Fruit fly (Drosophila melanogaster): Measurements from ENCODE around the gene CG7208.

The CG7208 gene

dm6 chr3R:18220211-18220749 is 34.8 kb upstream of the CG7208 start, which contains the start of the genes CG7988 and CG7183 (continued):
- TF ChIP-seq topi (GFP tag; optimal IDR thresholded peaks at IDR 0.05) (peak; percentile 98), vri (GFP tag; optimal IDR thresholded peaks at IDR 0.05) (no peak), achi (GFP tag; optimal IDR thresholded peaks at IDR 0.05) (peak; percentile 97), Blimp-1 (GFP tag; optimal IDR thresholded peaks at IDR 0.05) (peak; percentile 85), dsx (GFP tag; optimal IDR thresholded peaks at IDR 0.05; ENCODE audit: poor library complexity, severe bottlenecking) (peak; percentile 97), CG6854 (GFP tag; optimal IDR thresholded peaks at IDR 0.05) (peak; percentile 84), CG9139 (GFP tag; optimal IDR thresholded peaks at IDR 0.05) (peak; percentile 93), svp (GFP tag) (peak; percentile 99), cyc (GFP tag; optimal IDR thresholded peaks at IDR 0.05) (peak; percentile 97), CG10631 (GFP tag; optimal IDR thresholded peaks at IDR 0.05) (peak; percentile 99), pdm3 (GFP tag; optimal IDR thresholded peaks at IDR 0.05) (peak; percentile 99), CG11762 (GFP tag; optimal IDR thresholded peaks at IDR 0.05; ENCODE audit: insufficient read depth) (peak; percentile 92), CG6163 (GFP tag; IDR thresholded peaks at IDR 0.05) (peak; percentile 98), CG11294 (GFP tag; IDR thresholded peaks at IDR 0.05) (peak; percentile 97), CG3919 (GFP tag; optimal IDR thresholded peaks at IDR 0.05) (peak; percentile 96), CG16779 (tag; optimal IDR thresholded peaks at IDR 0.05) (peak; percentile 89), CG6792 (GFP tag; optimal IDR thresholded peaks at IDR 0.05) (peak; percentile 98), acj6 (GFP tag; optimal IDR thresholded peaks at IDR 0.05) (peak; percentile 98), ss (GFP tag; optimal IDR thresholded peaks at IDR 0.05) (peak; percentile 86 to 95), spab (GFP tag; optimal IDR thresholded peaks at IDR 0.05) (peak; percentile 90), OdsH (GFP tag; optimal IDR thresholded peaks at IDR 0.05) (peak; percentile 99), Hr4 (GFP tag; optimal IDR thresholded peaks at IDR 0.05) (peak; percentile 98), Sox14 (GFP tag; optimal IDR thresholded peaks at IDR 0.05) (peak; percentile 98), Hr39 (GFP tag; optimal IDR thresholded peaks at IDR 0.05) (peak; percentile 98), dac (GFP tag; optimal IDR thresholded peaks at IDR 0.05) (peak; percentile 80), CG8119 (GFP tag; IDR thresholded peaks at IDR 0.05) (peak; percentile 97), CG31627 (GFP tag; optimal IDR thresholded peaks at IDR 0.05) (peak; percentile 99), CG10669 (GFP tag; optimal IDR thresholded peaks at IDR 0.05) (peak; percentile 97), CG32006 (GFP tag; optimal IDR thresholded peaks at IDR 0.05) (peak; percentile 98), CG8632 (GFP tag; optimal IDR thresholded peaks at IDR 0.05) (peak; percentile 98), Sox15 (GFP tag; optimal IDR thresholded peaks at IDR 0.05) (peak; percentile 97), CG3032 (tag; optimal IDR thresholded peaks at IDR 0.05) (peak; percentile 99), fd85E (GFP tag; optimal IDR thresholded peaks at IDR 0.05) (no peak), Sox102F (GFP tag; optimal IDR thresholded peaks at IDR 0.05) (peak; percentile 95), Ets96B (tag; optimal IDR thresholded peaks at IDR 0.05) (peak; percentile 98), CG8319 (GFP tag; optimal IDR thresholded peaks at IDR 0.05) (peak; percentile 95), Eip75B (GFP tag; optimal IDR thresholded peaks at IDR 0.05) (peak; percentile 98), CG34406 (GFP tag; optimal IDR thresholded peaks at IDR 0.05) (peak; percentile 98)

dm6 chr3R:18215900-18216299 is 30.4 kb upstream of the CG7208 start, which contains the start of gene CG14314:
CG14314 (plus strand) TSS chr3R:18216142.
- no peak for TF ChIP-seq Sox102F (GFP tag; optimal IDR thresholded peaks at IDR 0.05)
- TF ChIP-seq Hr4 (GFP tag; optimal IDR thresholded peaks at IDR 0.05): no peak
- no peak for TF ChIP-seq Blimp-1 (GFP tag; optimal IDR thresholded peaks at IDR 0.05)
- TF ChIP-seq eg (GFP tag; IDR thresholded peaks at IDR 0.05): no peak
- no peak for TF ChIP-seq CG8632 (GFP tag; optimal IDR thresholded peaks at IDR 0.05)
- no peak for TF ChIP-seq Eip78C (GFP tag)
- TF ChIP-seq Ets21C (GFP tag; optimal IDR thresholded peaks at IDR 0.05): no peak
- no peak for TF ChIP-seq esn (GFP tag; optimal IDR thresholded peaks at IDR 0.05)
- TF ChIP-seq Hr38 (GFP tag; optimal IDR thresholded peaks at IDR 0.05): no peak
- TF ChIP-seq CG1621 (tag; optimal IDR thresholded peaks at IDR 0.05): no peak
- TF ChIP-seq Eip93F (GFP tag; optimal IDR thresholded peaks at IDR 0.05): no peak
- TF ChIP-seq vri (GFP tag; optimal IDR thresholded peaks at IDR 0.05): no peak
- no peak for TF ChIP-seq fd59A (GFP tag; optimal IDR thresholded peaks at IDR 0.05)
- no peak for TF ChIP-seq CG10669 (GFP tag; optimal IDR thresholded peaks at IDR 0.05)
- TF ChIP-seq Met (GFP tag; optimal IDR thresholded peaks at IDR 0.05): no peak
- TF ChIP-seq CG6808 (GFP tag; optimal IDR thresholded peaks at IDR 0.05): no peak
- no peak for TF ChIP-seq fd85E (GFP tag; optimal IDR thresholded peaks at IDR 0.05)
- no peak for TF ChIP-seq CG9139 (GFP tag; optimal IDR thresholded peaks at IDR 0.05)
- no peak for TF ChIP-seq acj6 (GFP tag; optimal IDR thresholded peaks at IDR 0.05)
- no peak for TF ChIP-seq CG11762 (GFP tag; optimal IDR thresholded peaks at IDR 0.05; ENCODE audit: insufficient read depth)
